Worm (Caenorhabditis elegans) whole organism, midembryonic: Measurements from ENCODE around the gene str-160.

Source experiments
- cog-1 ChIP-seq: sonication (generic microtip); optimal IDR thresholded peaks from 2 replicates; lab custom pipeline; 2016; ENCODE audit warnings: missing genetic modification characterization, missing compliant biosample characterization
- ztf-23 ChIP-seq: fragments of 200-800 bp; sonication (Bioruptor generic); IDR thresholded peaks from 2 replicates; pipeline ENCODE4 v1.3.6; 2022; ENCODE audit warnings: missing genetic modification reagents, missing genetic modification characterization, missing compliant biosample characterization
- ztf-29 ChIP-seq: fragments of 200-800 bp; sonication (Bioruptor generic); IDR thresholded peaks from 2 replicates; pipeline ENCODE4 v1.3.6; 2022; ENCODE audit warnings: missing genetic modification reagents, missing genetic modification characterization, missing compliant biosample characterization

ce11 chrV:1756856-1757255, 22.2 kb downstream of the str-160 start, which contains the start of gene clec-204:
- no peak for TF ChIP-seq cog-1 (tag; lab: Kevin White, UChicago)
- no peak for TF ChIP-seq ztf-23
- no peak for TF ChIP-seq ztf-29 (GFP tag; lab: Robert Waterston, UW)
